Fruit fly (Drosophila melanogaster): ENCODE measurements around the gene Yp3.

The Yp3 gene

DNA sequence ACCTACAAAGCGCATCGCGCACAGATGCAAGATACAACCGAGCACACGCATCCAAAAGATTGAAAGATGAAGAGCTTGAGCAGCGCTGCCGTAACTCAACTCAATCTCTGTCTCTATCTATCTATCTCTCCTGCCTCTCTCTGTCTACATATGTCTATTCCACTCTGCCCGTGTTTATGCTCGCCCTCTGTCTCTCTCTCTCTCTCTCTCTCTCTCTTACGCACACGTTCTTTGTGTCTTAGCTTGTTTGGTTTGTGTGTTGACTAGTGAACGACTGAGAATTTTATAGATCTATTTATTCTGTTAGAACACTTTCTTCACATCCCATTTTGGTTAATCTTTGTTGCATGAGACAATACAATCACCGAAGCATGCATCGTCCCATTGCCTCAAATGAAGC, 46.2 kb downstream of the Yp3 start (continued):
- TF ChIP-seq Dref (GFP tag; IDR thresholded peaks at IDR 0.05), result no peak
- no peak for TF ChIP-seq amos (GFP tag; IDR thresholded peaks at IDR 0.05; ENCODE audit: partially characterized antibody)
- no peak for TF ChIP-seq nau (GFP tag; optimal IDR thresholded peaks at IDR 0.05)
- no peak for TF ChIP-seq tup (GFP tag; optimal IDR thresholded peaks at IDR 0.05)
- TF ChIP-seq Ravus (GFP tag; IDR thresholded peaks at IDR 0.05), result no peak
- TF ChIP-seq CG18619 (GFP tag; optimal IDR thresholded peaks at IDR 0.05), result no peak
- TF ChIP-seq ato (GFP tag; IDR thresholded peaks at IDR 0.05; ENCODE audit: partially characterized antibody), result no peak
- peak; percentile 21 for TF ChIP-seq CG1233 (GFP tag; optimal IDR thresholded peaks at IDR 0.05)
- TF ChIP-seq tio (GFP tag; optimal IDR thresholded peaks at IDR 0.05), result no peak
- no peak for TF ChIP-seq fd3F (GFP tag; optimal IDR thresholded peaks at IDR 0.05)
- no peak for TF ChIP-seq D19B (GFP tag; optimal IDR thresholded peaks at IDR 0.05)
- TF ChIP-seq C15 (GFP tag; IDR thresholded peaks at IDR 0.05), result no peak
- TF ChIP-seq rib (GFP tag; IDR thresholded peaks at IDR 0.05), result no peak
- no peak for TF ChIP-seq CG4854 (GFP tag; optimal IDR thresholded peaks at IDR 0.05)
- no peak for TF ChIP-seq CG2120 (GFP tag; optimal IDR thresholded peaks at IDR 0.05)
- no peak for TF ChIP-seq CG9609 (GFP tag; optimal IDR thresholded peaks at IDR 0.05)
- TF ChIP-seq gem (tag; optimal IDR thresholded peaks at IDR 0.05), result peak; percentile 1
- no peak for TF ChIP-seq CG8765 (GFP tag; IDR thresholded peaks at IDR 0.05)
- TF ChIP-seq dan (GFP tag; IDR thresholded peaks at IDR 0.05), result no peak
- no peak for TF ChIP-seq CG18764 (GFP tag; optimal IDR thresholded peaks at IDR 0.05)
- TF ChIP-seq kah (GFP tag; optimal IDR thresholded peaks at IDR 0.05), result no peak
- TF ChIP-seq vfl (GFP tag; optimal IDR thresholded peaks at IDR 0.05), result no peak
- peak; percentile 42 for TF ChIP-seq vvl (GFP tag; IDR thresholded peaks at IDR 0.05)
- no peak for TF ChIP-seq schlank (tag; optimal IDR thresholded peaks at IDR 0.05)
- no peak for TF ChIP-seq CG2875 (GFP tag; optimal IDR thresholded peaks at IDR 0.05)
- TF ChIP-seq Hand (GFP tag; optimal IDR thresholded peaks at IDR 0.05), result no peak
- TF ChIP-seq CG15601 (tag; optimal IDR thresholded peaks at IDR 0.05), result peak; percentile 55
- no peak for TF ChIP-seq Antp (GFP tag; optimal IDR thresholded peaks at IDR 0.05)
- no peak for TF ChIP-seq aop (GFP tag; IDR thresholded peaks at IDR 0.05)
- no peak for TF ChIP-seq Abd-B (GFP tag; optimal IDR thresholded peaks at IDR 0.05)
- no peak for TF ChIP-seq Dp (GFP tag; optimal IDR thresholded peaks at IDR 0.05)
- TF ChIP-seq CkIIα-i1 (GFP tag; IDR thresholded peaks at IDR 0.05), result no peak
- no peak for TF ChIP-seq tna (GFP tag; IDR thresholded peaks at IDR 0.05; ENCODE audit: partially characterized antibody)
- TF ChIP-seq her (GFP tag; optimal IDR thresholded peaks at IDR 0.05), result no peak
- TF ChIP-seq chn (GFP tag; optimal IDR thresholded peaks at IDR 0.05), result no peak
- TF ChIP-seq pan (optimal IDR thresholded peaks at IDR 0.05), result no peak
- no peak for TF ChIP-seq pan (GFP tag; optimal IDR thresholded peaks at IDR 0.05 in 1 of 2, IDR thresholded peaks at IDR 0.05 in 1 of 2)
- no peak for TF ChIP-seq nerfin-2 (GFP tag; IDR thresholded peaks at IDR 0.05; ENCODE audit: partially characterized antibody)
- no peak for TF ChIP-seq CG15073 (GFP tag; optimal IDR thresholded peaks at IDR 0.05)
- TF ChIP-seq Hr39 (optimal IDR thresholded peaks at IDR 0.05), result no peak
- TF ChIP-seq yki (optimal IDR thresholded peaks at IDR 0.05), result no peak
- TF ChIP-seq CG11695 (GFP tag; IDR thresholded peaks at IDR 0.05), result no peak
- TF ChIP-seq CG12155 (GFP tag; optimal IDR thresholded peaks at IDR 0.05), result no peak
- TF ChIP-seq CG1832 (GFP tag; optimal IDR thresholded peaks at IDR 0.05), result peak; percentile 76
- peak; percentile 55 for TF ChIP-seq Med (GFP tag)
- TF ChIP-seq Max (GFP tag; optimal IDR thresholded peaks at IDR 0.05), result no peak
- no peak for TF ChIP-seq oc (tag; optimal IDR thresholded peaks at IDR 0.05)
- TF ChIP-seq al (GFP tag; IDR thresholded peaks at IDR 0.05), result no peak
- no peak for TF ChIP-seq Fer3 (tag; optimal IDR thresholded peaks at IDR 0.05)
- TF ChIP-seq CG3847 (GFP tag; IDR thresholded peaks at IDR 0.05), result no peak
- TF ChIP-seq lola (GFP tag; optimal IDR thresholded peaks at IDR 0.05), result no peak
- TF ChIP-seq CG12659 (GFP tag; optimal IDR thresholded peaks at IDR 0.05), result no peak
- no peak for TF ChIP-seq B-H1 (GFP tag; IDR thresholded peaks at IDR 0.05)
